Worm (Caenorhabditis elegans) whole organism, late embryonic: ENCODE data around the gene Y60A3A.21.

Source experiments
- ahr-1 ChIP-seq: sonication (generic microtip); optimal IDR thresholded peaks from 2 replicates; lab custom pipeline; 2016; ENCODE audit warnings: missing genetic modification characterization, missing compliant biosample characterization
- ama-1 ChIP-seq: fragments of 150-350 bp; optimal IDR thresholded peaks from 2 replicates; lab custom pipeline; 2014
- nhr-11 ChIP-seq: fragments of 150-350 bp; optimal IDR thresholded peaks from 2 replicates; lab custom pipeline; 2014; ENCODE audit warnings: missing biosample characterization, missing genetic modification characterization
- pag-3 ChIP-seq: sonication (generic microtip); optimal IDR thresholded peaks from 2 replicates; lab custom pipeline; 2016; ENCODE audit warnings: missing compliant biosample characterization, missing genetic modification characterization, borderline replicate concordance
- rnt-1 ChIP-seq: sonication (generic microtip); optimal IDR thresholded peaks from 2 replicates; lab custom pipeline; 2016; ENCODE audit warnings: missing genetic modification characterization, missing compliant biosample characterization

ce11 chrV:20005724-20006132, 6.0 kb upstream of the Y60A3A.21 start:
- TF ChIP-seq rnt-1 (tag; lab: Kevin White, UChicago) (no peak), nhr-11 (tag; lab: Kevin White, UChicago) (no peak), pag-3 (no peak), ahr-1 (tag; lab: Kevin White, UChicago) (no peak), ama-1 (lab: Kevin White, UChicago) (no peak)
